Worm (Caenorhabditis elegans) whole organism, mixed stage, embryonic: ENCODE results near the gene str-37.

Experiments used
- M03D4.4 ChIP-seq: sonication (generic microtip); optimal IDR thresholded peaks from 2 replicates; lab custom pipeline; 2017; ENCODE audit warnings: mild to moderate bottlenecking, missing genetic modification characterization, missing compliant biosample characterization
- bed-3 ChIP-seq: fragments of 200-800 bp; sonication (Bioruptor generic); optimal IDR thresholded peaks from 3 replicates; lab custom pipeline; 2018; ENCODE audit warnings: mild to moderate bottlenecking, missing genetic modification characterization, moderate library complexity, missing compliant biosample characterization
- blmp-1 ChIP-seq: fragments of 150-350 bp; optimal IDR thresholded peaks from 2 replicates; lab custom pipeline; 2014; ENCODE audit warnings: missing biosample characterization, missing genetic modification characterization
- ceh-39 ChIP-seq: fragments of 150-350 bp; optimal IDR thresholded peaks from 2 replicates; lab custom pipeline; 2014; ENCODE audit warnings: missing biosample characterization, missing genetic modification characterization
- ceh-43 ChIP-seq: fragments of 200-800 bp; sonication (Bioruptor generic); optimal IDR thresholded peaks from 2 replicates; lab custom pipeline; 2018; ENCODE audit warnings: mild to moderate bottlenecking, missing genetic modification characterization, moderate library complexity, missing compliant biosample characterization
- ces-1 ChIP-seq: fragments of 150-350 bp; optimal IDR thresholded peaks from 2 replicates; lab custom pipeline; 2014; ENCODE audit warnings: missing biosample characterization, missing genetic modification reagents, missing genetic modification characterization
- drap-1 ChIP-seq: fragments of 200-800 bp; sonication (Bioruptor generic); optimal IDR thresholded peaks from 3 replicates; lab custom pipeline; 2018; ENCODE audit warnings: mild to moderate bottlenecking, missing genetic modification characterization, missing compliant biosample characterization
- elt-1 ChIP-seq: sonication (generic microtip); optimal IDR thresholded peaks from 2 replicates; lab custom pipeline; 2017; ENCODE audit warnings: missing genetic modification characterization, mild to moderate bottlenecking, missing compliant biosample characterization, antibody characterized with exemption, moderate library complexity, borderline replicate concordance; ENCODE audit not compliant: insufficient read depth
- flh-1 ChIP-seq: fragments of 200-800 bp; sonication (Bioruptor generic); optimal IDR thresholded peaks from 2 replicates; lab custom pipeline; 2018; ENCODE audit warnings: mild to moderate bottlenecking, missing genetic modification characterization, moderate library complexity, missing compliant biosample characterization
- ham-2 ChIP-seq: fragments of 200-800 bp; sonication (Bioruptor generic); optimal IDR thresholded peaks from 2 replicates; lab custom pipeline; 2018; ENCODE audit warnings: mild to moderate bottlenecking, missing genetic modification characterization, missing compliant biosample characterization
- hlh-1 ChIP-seq: fragments of 150-350 bp; optimal IDR thresholded peaks from 2 replicates; lab custom pipeline; 2014; ENCODE audit warnings: missing biosample characterization, missing genetic modification reagents, missing genetic modification characterization
- lin-13 ChIP-seq: fragments of 150-350 bp; optimal IDR thresholded peaks from 2 replicates; lab custom pipeline; 2014; ENCODE audit warnings: missing biosample characterization, missing genetic modification characterization
- lin-32 ChIP-seq: fragments of 200-800 bp; sonication (Bioruptor generic); optimal IDR thresholded peaks from 2 replicates; lab custom pipeline; 2018; ENCODE audit warnings: mild to moderate bottlenecking, missing genetic modification characterization, missing compliant biosample characterization
- lsy-2 ChIP-seq: fragments of 150-350 bp; optimal IDR thresholded peaks from 2 replicates; lab custom pipeline; 2014; ENCODE audit warnings: missing biosample characterization, missing genetic modification characterization
- mep-1 ChIP-seq: fragments of 150-350 bp; optimal IDR thresholded peaks from 2 replicates; lab custom pipeline; 2017; ENCODE audit warnings: missing biosample characterization, missing genetic modification reagents, missing genetic modification characterization, inconsistent platforms
- mls-2 ChIP-seq: sonication (generic microtip); optimal IDR thresholded peaks from 2 replicates; lab custom pipeline; 2016; ENCODE audit warnings: mild to moderate bottlenecking, missing genetic modification characterization, moderate library complexity, missing compliant biosample characterization
- nhr-12 ChIP-seq: fragments of 150-350 bp; optimal IDR thresholded peaks from 2 replicates; lab custom pipeline; 2014; ENCODE audit warnings: missing biosample characterization, missing genetic modification characterization
- nhr-2 ChIP-seq: fragments of 150-350 bp; optimal IDR thresholded peaks from 2 replicates; lab custom pipeline; 2014; ENCODE audit warnings: missing biosample characterization, missing genetic modification characterization
- nhr-237 ChIP-seq: fragments of 150-350 bp; optimal IDR thresholded peaks from 2 replicates; lab custom pipeline; 2014; ENCODE audit warnings: missing biosample characterization, missing genetic modification characterization
- nhr-76 ChIP-seq: sonication (generic microtip); optimal IDR thresholded peaks from 2 replicates; lab custom pipeline; 2017; ENCODE audit warnings: missing biosample characterization, missing genetic modification characterization
- pha-4 ChIP-seq: fragments of 150-350 bp; optimal IDR thresholded peaks from 2 replicates; lab custom pipeline; 2018; ENCODE audit warnings: missing biosample characterization, missing genetic modification reagents, missing genetic modification characterization
- sem-2 ChIP-seq: fragments of 200-800 bp; sonication (Bioruptor generic); optimal IDR thresholded peaks from 2 replicates; lab custom pipeline; 2018; ENCODE audit warnings: mild to moderate bottlenecking, missing genetic modification characterization, missing compliant biosample characterization
- sptf-1 ChIP-seq: sonication (generic microtip); optimal IDR thresholded peaks from 2 replicates; lab custom pipeline; 2017; ENCODE audit warnings: mild to moderate bottlenecking, missing genetic modification characterization, moderate library complexity, missing compliant biosample characterization
- unc-39 ChIP-seq: fragments of 150-350 bp; optimal IDR thresholded peaks from 2 replicates; lab custom pipeline; 2014; ENCODE audit warnings: missing biosample characterization, missing genetic modification characterization
- unc-62 ChIP-seq: fragments of 150-350 bp; optimal IDR thresholded peaks from 2 replicates; lab custom pipeline; 2014; ENCODE audit warnings: missing biosample characterization, missing genetic modification reagents, missing genetic modification characterization
- zip-8 ChIP-seq: fragments of 150-350 bp; optimal IDR thresholded peaks from 2 replicates; lab custom pipeline; 2014; ENCODE audit warnings: missing biosample characterization, missing genetic modification characterization

Gene str-37

DNA sequence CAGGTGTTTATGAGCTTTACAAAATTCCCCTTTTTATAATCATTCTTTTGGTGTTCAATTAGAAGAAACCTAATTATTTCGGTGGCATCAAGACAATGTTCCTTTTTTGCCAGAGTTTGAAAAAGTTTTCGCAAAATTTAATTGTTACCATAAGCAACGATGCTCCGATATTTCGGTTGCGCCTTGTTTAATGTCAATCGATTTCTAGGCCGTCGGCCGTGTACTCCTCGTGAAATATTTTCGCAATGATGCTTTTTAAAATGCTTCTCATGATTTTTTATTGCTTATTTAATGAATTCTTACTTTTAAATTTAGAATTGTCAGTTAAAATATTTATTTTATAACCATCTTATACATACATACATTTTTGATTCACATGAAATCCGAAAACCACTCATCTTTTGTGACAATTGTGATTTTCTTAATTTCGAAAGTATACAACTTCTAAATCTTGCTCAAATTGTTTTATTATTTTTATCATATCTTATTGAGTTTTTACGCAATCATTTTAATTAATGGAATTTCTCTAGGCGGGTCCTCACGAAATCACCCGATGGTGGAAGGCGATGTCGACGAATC is 14.4 kb upstream of the str-37 start, which contains the start of gene C50B6.3:
TSS of gene C50B6.3 (plus strand) at position 529 of the 579 bp plus-strand sequence.
- peak; percentile 25 for TF ChIP-seq lin-13
- peak; percentile 17 for TF ChIP-seq pha-4
- no peak for TF ChIP-seq hlh-1 (tag; lab: Kevin White, UChicago)
- TF ChIP-seq sptf-1: no peak
- TF ChIP-seq lsy-2 (tag; lab: Kevin White, UChicago): peak; percentile 62
- TF ChIP-seq unc-62 (GFP tag; lab: Kevin White, UChicago): no peak
- peak; percentile 57 for TF ChIP-seq mep-1
- peak; percentile 31 for TF ChIP-seq ceh-39 (tag; lab: Kevin White, UChicago)
- TF ChIP-seq drap-1 (GFP tag; lab: Kevin White, UChicago): no peak
- TF ChIP-seq nhr-12 (tag; lab: Kevin White, UChicago): no peak
- TF ChIP-seq lin-32: no peak
- TF ChIP-seq blmp-1 (tag; lab: Kevin White, UChicago): no peak
- TF ChIP-seq sem-2 (GFP tag; lab: Kevin White, UChicago): no peak

DNA sequence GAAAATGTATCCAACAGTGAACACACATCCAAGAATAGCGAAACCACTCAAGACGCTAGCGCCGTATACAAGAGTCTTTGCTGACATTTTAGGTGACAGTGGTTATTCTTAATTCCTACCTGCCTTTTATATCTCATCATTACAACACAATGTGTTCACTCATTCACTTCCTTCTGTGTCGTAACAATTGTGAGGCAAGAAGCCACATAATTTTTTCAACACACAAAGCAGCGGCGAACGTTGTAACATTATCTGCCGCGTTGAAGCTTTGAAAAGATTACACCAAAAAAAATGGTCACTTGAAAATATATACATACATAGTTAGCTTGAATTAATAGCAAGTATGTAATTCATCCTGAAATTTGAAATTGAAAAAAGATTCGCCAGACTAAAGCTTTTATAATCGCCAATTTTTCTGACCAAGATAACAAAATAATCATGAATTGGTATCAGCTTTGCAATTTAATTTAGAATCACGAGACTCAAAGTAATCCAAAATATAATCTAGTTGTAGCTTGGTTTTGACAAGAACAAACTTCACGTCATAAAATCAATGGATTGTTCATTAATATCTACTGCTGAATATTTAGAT is 9.6 kb upstream of the str-37 start, which contains the start of the genes col-161 and srh-18:
TSS of gene col-161 (minus strand) at position 101 of the 592 bp plus-strand sequence.
TSS of gene srh-18 (plus strand) at position 542 of the 592 bp plus-strand sequence.
- TF ChIP-seq nhr-76 (tag; lab: Kevin White, UChicago): no peak
- TF ChIP-seq ces-1 (GFP tag; lab: Kevin White, UChicago): no peak
- no peak for TF ChIP-seq drap-1 (GFP tag; lab: Kevin White, UChicago)
- TF ChIP-seq, all 35 proteins: peak for 0

DNA sequence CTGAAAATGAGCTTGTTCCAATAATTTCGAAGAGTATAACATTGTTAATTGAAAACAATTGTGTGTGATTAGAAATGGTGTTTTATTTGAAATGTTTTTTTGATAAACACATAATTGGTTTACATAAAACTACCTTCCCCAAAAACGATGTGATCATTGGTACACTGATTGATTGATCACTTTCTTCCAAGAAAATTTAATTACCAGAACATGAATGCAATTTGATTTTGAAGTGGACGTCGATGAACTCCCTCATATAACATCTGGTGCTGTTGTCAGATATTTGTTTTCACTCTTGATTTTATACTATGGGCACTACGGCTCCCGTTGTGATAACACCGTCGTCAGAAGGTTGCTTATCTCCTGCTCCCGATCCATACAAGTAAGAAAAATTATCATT is 6.9 kb upstream of the str-37 start, which contains the start of gene srh-15:
TSS of gene srh-15 (plus strand) at position 301 of the 400 bp plus-strand sequence.
- no peak for TF ChIP-seq ham-2 (GFP tag; lab: Kevin White, UChicago)
- no peak for TF ChIP-seq elt-1 (tag; lab: Kevin White, UChicago)
- TF ChIP-seq mls-2 (tag; lab: Kevin White, UChicago): no peak
- no peak for TF ChIP-seq ces-1 (GFP tag; lab: Kevin White, UChicago)
- TF ChIP-seq nhr-76 (tag; lab: Kevin White, UChicago): no peak
- no peak for TF ChIP-seq mep-1
- no peak for TF ChIP-seq zip-8 (tag; lab: Kevin White, UChicago)
- TF ChIP-seq flh-1 (GFP tag; lab: Kevin White, UChicago): no peak
- no peak for TF ChIP-seq nhr-237
- TF ChIP-seq ceh-43 (GFP tag; lab: Kevin White, UChicago): no peak

DNA sequence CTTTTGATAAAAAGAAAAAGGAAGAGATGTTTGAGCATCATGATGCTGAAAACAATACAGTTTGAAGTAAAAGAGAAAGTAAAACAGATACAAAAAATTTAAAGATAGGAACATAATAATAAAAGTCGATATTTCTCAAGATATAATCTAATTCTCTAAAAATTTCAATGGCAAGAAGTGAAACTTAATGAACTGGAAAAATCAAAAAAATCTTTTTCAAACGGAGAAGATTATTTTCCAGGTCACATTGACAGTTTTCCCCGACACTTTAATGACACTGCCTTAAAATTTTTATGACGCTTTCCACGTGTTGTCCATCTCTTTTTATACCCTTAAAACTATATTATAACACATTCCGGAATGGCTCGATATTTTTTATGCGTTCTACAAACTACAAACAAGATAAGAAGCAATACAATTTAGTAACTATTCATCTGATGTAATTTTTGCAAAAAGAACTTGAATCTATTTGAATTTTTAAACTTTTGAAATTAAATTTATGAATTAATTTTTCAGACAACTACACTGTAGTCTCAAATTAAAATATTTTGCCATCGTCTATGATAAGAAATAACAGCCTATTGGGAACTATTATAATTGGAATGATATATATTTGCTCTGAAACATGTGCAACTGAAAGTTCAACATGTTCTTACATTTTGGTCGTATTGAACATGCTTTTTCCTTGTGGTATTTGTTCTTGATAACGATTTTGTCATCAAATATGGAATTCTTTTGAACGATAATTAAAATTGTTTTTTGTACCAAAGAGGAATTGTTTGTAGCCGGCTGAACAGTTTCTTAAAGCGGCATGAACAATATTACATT is 2.4 kb upstream of the str-37 start, which contains the start of gene C50B6.7:
TSS of gene C50B6.7 (minus strand) at position 51 of the 828 bp plus-strand sequence.
- TF ChIP-seq nhr-2 (tag; lab: Kevin White, UChicago) (no peak), unc-39 (tag; lab: Kevin White, UChicago) (no peak), elt-1 (tag; lab: Kevin White, UChicago) (no peak), lin-13 (no peak), ceh-43 (GFP tag; lab: Kevin White, UChicago) (no peak), drap-1 (GFP tag; lab: Kevin White, UChicago) (no peak), ces-1 (GFP tag; lab: Kevin White, UChicago) (no peak), nhr-237 (no peak), bed-3 (GFP tag; lab: Kevin White, UChicago) (no peak), ham-2 (GFP tag; lab: Kevin White, UChicago) (no peak), M03D4.4 (no peak), zip-8 (tag; lab: Kevin White, UChicago) (no peak), unc-62 (GFP tag; lab: Kevin White, UChicago) (no peak), flh-1 (GFP tag; lab: Kevin White, UChicago) (no peak), sptf-1 (no peak)
- TF ChIP-seq, all 35 proteins: peak for 0

DNA sequence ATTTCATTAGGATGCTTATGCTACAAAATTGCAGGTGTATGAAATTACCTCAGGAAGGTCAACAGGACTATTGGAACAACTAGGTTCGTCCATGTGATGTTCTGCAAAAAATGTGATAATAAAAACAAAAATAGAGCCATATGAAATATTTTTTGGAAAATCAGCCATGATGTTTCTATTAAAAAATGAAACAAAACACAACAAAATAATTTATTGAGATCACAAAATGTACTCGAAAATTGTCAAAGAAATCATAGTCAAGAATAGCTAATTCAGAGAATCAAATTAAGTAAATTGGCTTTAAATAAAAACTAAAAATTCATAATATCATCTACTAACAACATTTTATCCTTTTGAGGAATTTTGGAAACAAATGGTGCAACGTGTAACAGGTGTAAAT is 3.4 kb downstream of the str-37 start, which contains the start of gene nhr-129:
TSS of gene nhr-129 (minus strand) at position 101 of the 400 bp plus-strand sequence.
- TF ChIP-seq lin-13 (no peak), ham-2 (GFP tag; lab: Kevin White, UChicago) (no peak), unc-39 (tag; lab: Kevin White, UChicago) (no peak), zip-8 (tag; lab: Kevin White, UChicago) (no peak), unc-62 (GFP tag; lab: Kevin White, UChicago) (no peak)
